Fruit fly (Drosophila melanogaster): Measurements from ENCODE around the gene Df31.

Gene Df31

dm6 chr2L:21676556-21676955 lies 46.8 kb upstream of the Df31 start:
- TF ChIP-seq psq (GFP tag; optimal IDR thresholded peaks at IDR 0.05), result no peak

DNA sequence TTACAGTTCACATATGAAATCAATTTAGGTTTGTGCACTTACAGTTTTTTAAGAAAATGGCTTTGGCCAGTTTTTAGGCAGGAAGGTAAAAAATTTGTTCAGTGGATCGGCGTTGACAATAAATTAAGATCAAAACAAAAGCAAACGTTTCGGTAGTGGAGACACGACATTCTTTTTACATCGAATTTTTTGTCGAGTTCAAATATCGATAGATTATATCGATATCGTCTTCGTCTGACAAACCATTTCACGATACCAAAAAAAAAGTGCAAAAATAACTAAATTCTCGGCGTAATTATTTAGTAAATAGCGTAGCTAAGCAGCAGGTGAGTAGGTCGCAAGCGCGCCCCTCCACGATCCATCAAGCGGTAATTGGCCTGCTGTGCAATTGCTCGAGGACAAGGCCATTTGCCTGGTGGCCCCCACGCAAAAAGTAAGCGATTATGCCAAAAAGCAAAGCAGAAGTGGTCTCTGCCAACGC lies 28.8 kb upstream of the Df31 start, which contains the start of gene Cul2:
TSS of gene Cul2 (plus strand) at position 207 of the 481 bp plus-strand sequence.
- TF ChIP-seq N (GFP tag; optimal IDR thresholded peaks at IDR 0.05) (peak; percentile 84), lola (GFP tag; optimal IDR thresholded peaks at IDR 0.05) (peak; percentile 87), ey (GFP tag; optimal IDR thresholded peaks at IDR 0.05) (peak; percentile 17), Hnf4 (GFP tag; optimal IDR thresholded peaks at IDR 0.05) (peak; percentile 14), Myc (optimal IDR thresholded peaks at IDR 0.05) (no peak), Hr83 (GFP tag; optimal IDR thresholded peaks at IDR 0.05; ENCODE audit: poor library complexity, severe bottlenecking) (no peak), woc (GFP tag; optimal IDR thresholded peaks at IDR 0.05) (peak; percentile 56), sage (GFP tag; optimal IDR thresholded peaks at IDR 0.05) (no peak), Hr78 (GFP tag; optimal IDR thresholded peaks at IDR 0.05) (peak; percentile 22), CG9705 (GFP tag; optimal IDR thresholded peaks at IDR 0.05) (peak; percentile 13), tai (GFP tag; optimal IDR thresholded peaks at IDR 0.05) (peak; percentile 40)

DNA sequence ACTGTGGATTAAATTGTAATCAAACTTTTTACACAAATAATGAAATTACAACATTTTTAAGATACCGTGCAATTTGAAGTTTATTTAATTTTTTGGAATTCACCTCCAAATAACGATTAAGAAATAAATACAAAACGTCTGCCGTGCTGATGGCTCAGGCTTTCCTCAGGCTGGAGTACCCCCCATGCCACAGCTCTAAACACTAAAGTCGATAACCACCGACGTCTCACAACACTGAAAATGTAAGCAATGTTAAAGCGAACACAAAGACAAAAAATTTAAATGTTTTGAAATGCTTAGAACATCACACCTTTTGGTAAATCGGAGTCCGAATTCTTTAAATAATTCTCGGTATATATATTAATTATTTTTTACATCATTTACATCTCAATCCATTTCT lies 27.7 kb upstream of the Df31 start:
- TF ChIP-seq Jra (GFP tag; optimal IDR thresholded peaks at IDR 0.05), result peak; percentile 6
- no peak for TF ChIP-seq jim (GFP tag; optimal IDR thresholded peaks at IDR 0.05)
- no peak for TF ChIP-seq Dfd (GFP tag; optimal IDR thresholded peaks at IDR 0.05)
- TF ChIP-seq Hr83 (GFP tag; optimal IDR thresholded peaks at IDR 0.05; ENCODE audit: poor library complexity, severe bottlenecking), result peak; percentile 10
- peak; percentile 32 for TF ChIP-seq ey (GFP tag; optimal IDR thresholded peaks at IDR 0.05)
- peak; percentile 19 for TF ChIP-seq CG9705 (GFP tag; optimal IDR thresholded peaks at IDR 0.05)
- peak; percentile 43 for TF ChIP-seq HLH106 (tag; optimal IDR thresholded peaks at IDR 0.05)
- no peak for TF ChIP-seq Vsx2 (GFP tag; optimal IDR thresholded peaks at IDR 0.05; ENCODE audit: partially characterized antibody)
- peak; percentile 32 for TF ChIP-seq rgr (GFP tag; optimal IDR thresholded peaks at IDR 0.05)
- peak; percentile 56 for TF ChIP-seq Hnf4 (GFP tag; optimal IDR thresholded peaks at IDR 0.05)
- TF ChIP-seq sv (GFP tag; optimal IDR thresholded peaks at IDR 0.05), result peak; percentile 10
- no peak for TF ChIP-seq CrebA (GFP tag; optimal IDR thresholded peaks at IDR 0.05; ENCODE audit: borderline replicate concordance)
- TF ChIP-seq h (GFP tag; optimal IDR thresholded peaks at IDR 0.05), result peak; percentile 40
- no peak for TF ChIP-seq Dif (GFP tag; optimal IDR thresholded peaks at IDR 0.05; ENCODE audit: partially characterized antibody)
- TF ChIP-seq psq (GFP tag; optimal IDR thresholded peaks at IDR 0.05), result peak; percentile 0
- peak; percentile 24 for TF ChIP-seq woc (GFP tag; optimal IDR thresholded peaks at IDR 0.05)
- TF ChIP-seq GATAd (GFP tag; optimal IDR thresholded peaks at IDR 0.05), result no peak
- TF ChIP-seq N (GFP tag; optimal IDR thresholded peaks at IDR 0.05), result no peak
- TF ChIP-seq Myc (optimal IDR thresholded peaks at IDR 0.05), result no peak
- no peak for TF ChIP-seq usp (GFP tag; optimal IDR thresholded peaks at IDR 0.05)
- no peak for TF ChIP-seq dmrt93B (GFP tag; optimal IDR thresholded peaks at IDR 0.05)
- TF ChIP-seq pan (optimal IDR thresholded peaks at IDR 0.05), result no peak
- TF ChIP-seq Hr78 (GFP tag; optimal IDR thresholded peaks at IDR 0.05), result no peak
- peak; percentile 44 for TF ChIP-seq fru (GFP tag; optimal IDR thresholded peaks at IDR 0.05)
- no peak for TF ChIP-seq Mio (GFP tag; optimal IDR thresholded peaks at IDR 0.05)
- TF ChIP-seq brk (GFP tag; optimal IDR thresholded peaks at IDR 0.05), result no peak
- no peak for TF ChIP-seq Rel (GFP tag; optimal IDR thresholded peaks at IDR 0.05)
- no peak for TF ChIP-seq Rel (tag; optimal IDR thresholded peaks at IDR 0.05)
- no peak for TF ChIP-seq CG32264 (GFP tag; optimal IDR thresholded peaks at IDR 0.05)
- TF ChIP-seq dsf (GFP tag; optimal IDR thresholded peaks at IDR 0.05; ENCODE audit: borderline replicate concordance), result no peak
- no peak for TF ChIP-seq sage (GFP tag; optimal IDR thresholded peaks at IDR 0.05)
- peak; percentile 50 for TF ChIP-seq br (GFP tag; optimal IDR thresholded peaks at IDR 0.05)
- no peak for TF ChIP-seq dl (GFP tag; optimal IDR thresholded peaks at IDR 0.05; ENCODE audit: insufficient read depth in 1 of 2, partially characterized antibody in 2 of 2)
- TF ChIP-seq foxo (GFP tag; optimal IDR thresholded peaks at IDR 0.05), result peak in 1 of 2 experiments; percentile 57
- no peak for TF ChIP-seq Sp1 (GFP tag; optimal IDR thresholded peaks at IDR 0.05)
- no peak for TF ChIP-seq Abd-B (GFP tag; optimal IDR thresholded peaks at IDR 0.05)
- no peak for TF ChIP-seq tai (GFP tag; optimal IDR thresholded peaks at IDR 0.05)
- TF ChIP-seq lola (GFP tag; optimal IDR thresholded peaks at IDR 0.05), result no peak
- TF ChIP-seq OdsH (GFP tag; optimal IDR thresholded peaks at IDR 0.05), result peak; percentile 9

Data from whole organism, wandering third instar larva.